Worm (Caenorhabditis elegans) whole organism, L4 larva: ENCODE results near the gene slc-17.1.
A peak's percentile ranks its signal among the peaks of the same experiment; 100 is the strongest.

Experiments
- F37D6.2 ChIP-seq: sonication (generic microtip); optimal IDR thresholded peaks from 2 replicates; lab custom pipeline; 2016; ENCODE audit warnings: mild to moderate bottlenecking, missing genetic modification characterization, missing compliant biosample characterization
- R02D3.7 ChIP-seq: fragments of 150-350 bp; sonication (generic microtip); optimal IDR thresholded peaks from 3 replicates; lab custom pipeline; 2014; ENCODE audit warnings: missing biosample characterization, missing genetic modification characterization
- attf-4 ChIP-seq: sonication (generic microtip); optimal IDR thresholded peaks from 3 replicates; lab custom pipeline; 2017; ENCODE audit warnings: missing biosample characterization, missing genetic modification characterization
- ceh-20 ChIP-seq: fragments of 200-800 bp; sonication (Bioruptor generic); IDR thresholded peaks from 2 replicates; pipeline ENCODE4 v1.3.6; 2022; ENCODE audit warnings: missing genetic modification reagents, missing genetic modification characterization, missing compliant biosample characterization
- ceh-44 ChIP-seq: fragments of 200-800 bp; sonication (Bioruptor generic); IDR thresholded peaks from 2 replicates; pipeline ENCODE4 v1.3.6; 2022; ENCODE audit warnings: missing genetic modification reagents, missing genetic modification characterization, missing compliant biosample characterization
- daf-8 ChIP-seq: fragments of 200-800 bp; sonication (Bioruptor generic); IDR thresholded peaks from 2 replicates; pipeline ENCODE4 v1.3.6; 2022; ENCODE audit warnings: missing genetic modification characterization, missing compliant biosample characterization
- dmd-6 ChIP-seq: fragments of 200-800 bp; sonication (Bioruptor generic); IDR thresholded peaks from 2 replicates; pipeline ENCODE4 v1.3.6; 2022; ENCODE audit warnings: missing genetic modification reagents, missing genetic modification characterization, missing compliant biosample characterization
- dmd-8 ChIP-seq: fragments of 200-800 bp; sonication (Bioruptor generic); IDR thresholded peaks from 2 replicates; pipeline ENCODE4 v1.3.6; 2022; ENCODE audit warnings: missing genetic modification characterization, missing compliant biosample characterization
- dmd-9 ChIP-seq: fragments of 200-800 bp; sonication (Bioruptor generic); IDR thresholded peaks from 2 replicates; pipeline ENCODE4 v1.3.6; 2022; ENCODE audit warnings: missing genetic modification reagents, missing genetic modification characterization, missing compliant biosample characterization
- duxl-1 ChIP-seq: sonication (generic microtip); optimal IDR thresholded peaks from 2 replicates; lab custom pipeline; 2016; ENCODE audit warnings: mild to moderate bottlenecking, missing genetic modification characterization, moderate library complexity, missing compliant biosample characterization; ENCODE audit not compliant: poor library complexity
- fos-1 ChIP-seq: fragments of 150-350 bp; optimal IDR thresholded peaks from 2 replicates; lab custom pipeline; 2014; ENCODE audit warnings: missing biosample characterization, missing genetic modification characterization
- hlh-11 ChIP-seq: fragments of 200-800 bp; sonication (Bioruptor generic); optimal IDR thresholded peaks from 2 replicates; lab custom pipeline; 2018; ENCODE audit warnings: mild to moderate bottlenecking, missing genetic modification characterization, missing compliant biosample characterization
- hlh-30 ChIP-seq: sonication (generic microtip); optimal IDR thresholded peaks from 2 replicates; lab custom pipeline; 2017; ENCODE audit warnings: antibody characterized with exemption, mild to moderate bottlenecking, missing genetic modification characterization, missing compliant biosample characterization; ENCODE audit not compliant: insufficient read depth
- lin-29 ChIP-seq: fragments of 200-800 bp; sonication (Bioruptor generic); IDR thresholded peaks from 2 replicates; pipeline ENCODE4 v1.3.6; 2022; ENCODE audit warnings: missing genetic modification reagents, missing genetic modification characterization, missing compliant biosample characterization
- lin-38 ChIP-seq: fragments of 200-800 bp; sonication (Bioruptor generic); IDR thresholded peaks from 2 replicates; pipeline ENCODE4 v1.3.6; 2022; ENCODE audit warnings: missing genetic modification reagents, missing genetic modification characterization, missing compliant biosample characterization
- lsy-2 ChIP-seq, 2 experiments: fragments of 150-350 bp in 1 of 2; sonication (generic microtip) in 1 of 2; optimal IDR thresholded peaks; 2 replicates each; lab custom pipeline; 2014 to 2017; ENCODE audit warnings: missing biosample characterization in 2 of 2, missing genetic modification characterization in 2 of 2
- madf-9 ChIP-seq: fragments of 200-800 bp; sonication (Bioruptor generic); conservative IDR thresholded peaks from 2 replicates; pipeline ENCODE4 v1.3.6; 2022; ENCODE audit warnings: missing genetic modification reagents, missing genetic modification characterization, missing compliant biosample characterization
- mdl-1 ChIP-seq, 2 experiments: fragments of 150-350 bp in 1 of 2; sonication (generic microtip) in 1 of 2; optimal IDR thresholded peaks; 2 replicates each; lab custom pipeline; 2014 to 2017; ENCODE audit warnings: missing biosample characterization in 2 of 2, missing genetic modification characterization in 2 of 2
- mdt-29 ChIP-seq: fragments of 200-800 bp; sonication (Bioruptor generic); IDR thresholded peaks from 2 replicates; pipeline ENCODE4 v1.3.6; 2022; ENCODE audit warnings: missing genetic modification reagents, missing genetic modification characterization, missing compliant biosample characterization
- mep-1 ChIP-seq: fragments of 150-350 bp; sonication (generic microtip); optimal IDR thresholded peaks from 3 replicates; lab custom pipeline; 2014; ENCODE audit warnings: missing biosample characterization, missing genetic modification characterization
- mes-2 ChIP-seq: sonication (generic microtip); optimal IDR thresholded peaks from 2 replicates; lab custom pipeline; 2016; ENCODE audit warnings: missing genotype, mild to moderate bottlenecking, missing genetic modification characterization, missing compliant biosample characterization; ENCODE audit not compliant: poor library complexity, severe bottlenecking
- mxl-3 ChIP-seq: fragments of 200-800 bp; sonication (Bioruptor generic); optimal IDR thresholded peaks from 2 replicates; lab custom pipeline; 2018; ENCODE audit warnings: mild to moderate bottlenecking, missing genetic modification characterization, missing compliant biosample characterization
- nhr-10 ChIP-seq: fragments of 150-350 bp; optimal IDR thresholded peaks from 2 replicates; lab custom pipeline; 2014; ENCODE audit warnings: missing biosample characterization, missing genetic modification characterization
- nhr-11 ChIP-seq: fragments of 150-350 bp; optimal IDR thresholded peaks from 2 replicates; lab custom pipeline; 2014; ENCODE audit warnings: missing biosample characterization, missing genetic modification characterization
- nhr-111 ChIP-seq: fragments of 200-800 bp; sonication (Bioruptor generic); optimal IDR thresholded peaks from 2 replicates; lab custom pipeline; 2018; ENCODE audit warnings: mild to moderate bottlenecking, missing genetic modification characterization, missing compliant biosample characterization
- nhr-25 ChIP-seq: sonication (generic microtip); optimal IDR thresholded peaks from 2 replicates; lab custom pipeline; 2017; ENCODE audit warnings: missing genetic modification characterization, mild to moderate bottlenecking, missing compliant biosample characterization, antibody characterized with exemption, moderate library complexity, borderline replicate concordance; ENCODE audit not compliant: insufficient read depth
- nhr-28 ChIP-seq: fragments of 150-350 bp; optimal IDR thresholded peaks from 2 replicates; lab custom pipeline; 2014; ENCODE audit warnings: missing biosample characterization, missing genetic modification characterization
- nhr-41 ChIP-seq: fragments of 200-800 bp; sonication (Bioruptor generic); IDR thresholded peaks from 2 replicates; pipeline ENCODE4 v1.3.6; 2022; ENCODE audit warnings: missing genetic modification reagents, missing genetic modification characterization, missing compliant biosample characterization
- nhr-48 ChIP-seq: sonication (generic microtip); optimal IDR thresholded peaks from 2 replicates; lab custom pipeline; 2016; ENCODE audit warnings: mild to moderate bottlenecking, missing genetic modification characterization, missing compliant biosample characterization
- nhr-77 ChIP-seq: fragments of 150-350 bp; optimal IDR thresholded peaks from 2 replicates; lab custom pipeline; 2014; ENCODE audit warnings: missing biosample characterization, missing genetic modification characterization
- set-16 ChIP-seq: fragments of 200-800 bp; sonication (Bioruptor generic); IDR thresholded peaks from 2 replicates; pipeline ENCODE4 v1.3.6; 2022; ENCODE audit warnings: missing genetic modification reagents, missing genetic modification characterization, missing compliant biosample characterization
- snpc-4 ChIP-seq: fragments of 150-350 bp; optimal IDR thresholded peaks from 2 replicates; lab custom pipeline; 2014; ENCODE audit warnings: missing biosample characterization, missing genetic modification characterization
- spr-1 ChIP-seq: sonication (generic microtip); optimal IDR thresholded peaks from 2 replicates; lab custom pipeline; 2016; ENCODE audit warnings: mild to moderate bottlenecking, missing genetic modification characterization, missing compliant biosample characterization
- tag-97 ChIP-seq: fragments of 200-800 bp; sonication (Bioruptor generic); IDR thresholded peaks from 2 replicates; pipeline ENCODE4 v1.3.6; 2022; ENCODE audit warnings: missing genetic modification characterization, missing compliant biosample characterization
- tra-1 ChIP-seq: fragments of 200-800 bp; sonication (Bioruptor generic); IDR thresholded peaks from 2 replicates; pipeline ENCODE4 v1.3.6; 2022; ENCODE audit warnings: missing genetic modification reagents, missing genetic modification characterization, missing compliant biosample characterization
- unc-39 ChIP-seq: sonication (generic microtip); optimal IDR thresholded peaks from 2 replicates; lab custom pipeline; 2017; ENCODE audit warnings: missing biosample characterization, missing genetic modification characterization
- unc-62 ChIP-seq, 3 experiments: fragments of 150-350 bp in 1 of 3; sonication (generic microtip); optimal IDR thresholded peaks in 2 of 3; peaks in 1 of 3; 1 replicate in 1 of 3; 2 replicates in 2 of 3; lab custom pipeline; 2014 to 2017; ENCODE audit warnings: missing biosample characterization in 3 of 3, missing genetic modification characterization in 3 of 3, missing genetic modification reagents in 3 of 3, missing genotype in 1 of 3
- ztf-11 ChIP-seq: fragments of 150-350 bp; optimal IDR thresholded peaks from 2 replicates; lab custom pipeline; 2014; ENCODE audit warnings: missing biosample characterization, missing genetic modification characterization

The slc-17.1 gene

DNA sequence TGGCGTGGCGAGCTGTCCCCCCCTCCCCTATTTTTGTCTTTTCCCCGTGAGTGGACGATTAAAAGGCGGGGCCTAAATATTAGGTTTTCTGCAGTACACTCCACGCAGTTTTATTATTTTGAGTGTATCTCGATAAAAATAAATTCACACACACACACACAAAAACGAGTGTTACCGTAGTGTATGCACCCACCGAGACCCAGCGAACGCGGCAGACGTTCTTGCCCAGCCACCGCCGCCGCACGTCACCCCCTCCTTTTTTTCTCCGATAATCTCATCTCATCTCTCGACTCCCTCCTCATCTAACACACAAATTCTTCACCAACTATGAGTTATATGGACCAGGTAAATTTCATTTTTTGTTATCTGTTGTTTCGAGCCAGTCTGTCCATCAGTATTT lies 30.5 kb downstream of the slc-17.1 start, which contains the start of gene fubl-3 (continued):
- no peak for TF ChIP-seq tra-1

DNA sequence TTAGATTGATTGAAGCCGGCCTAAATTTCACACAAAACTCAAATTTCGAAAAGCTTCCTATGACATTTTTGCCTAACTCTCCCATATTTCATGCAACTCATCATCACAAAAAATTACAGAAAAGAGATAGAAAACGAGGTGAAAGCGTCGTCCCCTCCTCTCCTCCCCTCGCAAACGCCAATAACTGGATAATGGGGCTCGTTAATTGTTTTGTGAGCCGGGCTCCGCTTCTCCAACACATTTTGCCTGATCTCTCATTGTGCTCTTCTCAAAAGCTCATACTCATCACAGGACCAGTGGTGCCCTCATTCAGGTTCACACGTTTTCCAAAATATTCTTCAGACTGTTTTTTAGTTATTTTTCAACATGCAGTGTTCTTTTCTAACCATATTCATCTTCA lies 35.9 kb downstream of the slc-17.1 start, which contains the start of gene pbo-6:
Gene pbo-6, plus strand, starts transcription at position 240 of the 400 bp plus-strand sequence.
- TF ChIP-seq mdl-1 (tag; optimal IDR thresholded peaks at IDR 0.05; lab: Kevin White, UChicago) (no peak), dmd-9 (GFP tag; lab: Robert Waterston, UW) (no peak), set-16 (GFP tag; lab: Robert Waterston, UW) (no peak), nhr-11 (no peak)
- TF ChIP-seq, all 104 proteins: peak for 0

DNA sequence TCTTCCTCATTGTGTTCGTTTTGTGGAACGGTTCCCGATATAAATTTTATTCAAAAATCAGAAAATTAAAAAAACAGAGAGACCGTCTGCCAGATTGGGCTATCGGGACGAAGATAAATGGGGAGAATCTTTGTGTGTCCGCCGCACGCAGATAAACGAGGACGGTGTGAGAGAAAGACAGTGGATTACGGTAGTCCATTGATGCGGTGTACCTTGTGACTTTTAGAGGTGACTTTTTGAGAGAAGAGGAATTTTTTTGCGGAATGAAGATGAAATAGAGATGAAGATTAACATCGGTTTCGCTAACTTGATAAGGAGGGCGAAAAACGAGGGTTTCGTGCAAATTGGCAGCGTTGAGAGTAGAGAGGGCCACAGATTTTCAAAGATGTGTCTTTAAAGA lies 36.9 kb downstream of the slc-17.1 start:
- TF ChIP-seq ztf-11 (tag; lab: Kevin White, UChicago) (no peak), nhr-10 (tag; lab: Kevin White, UChicago) (no peak), mep-1 (tag; lab: Kevin White, UChicago) (peak; percentile 43), nhr-111 (GFP tag; lab: Kevin White, UChicago) (no peak), unc-39 (tag; lab: Kevin White, UChicago) (no peak), mdl-1 (tag; optimal IDR thresholded peaks at IDR 0.05; lab: Kevin White, UChicago) (peak in 1 of 2 experiments; percentile 11), hlh-11 (peak; percentile 61), unc-62 (GFP tag; optimal IDR thresholded peaks at IDR 0.05 in 1 of 2; lab: Kevin White, UChicago) (peak in 1 of 2 experiments; percentile 98), unc-62 (tag; optimal IDR thresholded peaks at IDR 0.05; lab: Kevin White, UChicago) (no peak), hlh-30 (tag; lab: Kevin White, UChicago) (peak; percentile 62), nhr-28 (tag; lab: Kevin White, UChicago) (peak; percentile 70), lsy-2 (tag; optimal IDR thresholded peaks at IDR 0.05; lab: Kevin White, UChicago) (peak in 1 of 2 experiments; percentile 79), mxl-3 (GFP tag; lab: Kevin White, UChicago) (no peak)

DNA sequence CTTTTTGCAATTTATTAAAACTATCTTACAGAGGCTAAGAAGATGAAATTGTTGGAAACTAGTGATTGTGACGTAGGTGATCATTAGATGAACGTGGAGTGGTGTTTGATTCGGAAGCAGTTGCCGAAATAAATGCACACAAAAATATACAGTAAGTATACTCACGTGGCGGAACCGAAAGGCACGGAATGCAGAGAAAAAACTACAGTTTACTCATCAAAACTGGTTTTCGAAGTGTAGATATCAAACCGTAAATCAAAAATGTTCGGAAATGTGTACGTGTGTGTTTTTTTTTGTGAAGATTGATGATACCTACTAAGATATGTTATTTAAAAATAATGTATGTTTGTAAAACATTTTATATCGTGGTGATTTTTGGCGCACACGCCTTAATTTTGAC lies 38.0 kb downstream of the slc-17.1 start:
- peak; percentile 17 for TF ChIP-seq nhr-28 (tag; lab: Kevin White, UChicago)
- no peak for TF ChIP-seq dmd-8 (GFP tag; lab: Robert Waterston, UW)
- TF ChIP-seq nhr-25 (tag; lab: Kevin White, UChicago): peak; percentile 11
- peak; percentile 45; the same call in 1 of the 2 replicates for TF ChIP-seq ceh-20

DNA sequence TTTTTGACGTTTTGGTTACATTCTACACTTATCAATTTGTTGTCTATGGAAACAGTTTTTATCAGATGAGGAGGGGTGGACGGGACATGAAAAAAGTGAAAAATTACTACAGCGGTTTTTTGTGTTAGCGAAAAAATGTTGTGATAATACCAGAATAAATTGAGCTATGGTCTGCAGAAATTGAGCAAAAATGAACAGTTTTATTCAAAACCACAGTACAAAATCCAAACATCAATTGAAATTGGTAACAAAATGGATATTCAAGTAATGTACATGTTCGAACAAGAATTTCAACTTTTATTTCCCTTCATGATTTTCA lies 40.1 kb downstream of the slc-17.1 start:
- TF ChIP-seq nhr-77 (tag; lab: Kevin White, UChicago) (no peak), lin-29 (GFP tag; lab: Robert Waterston, UW) (no peak), nhr-28 (tag; lab: Kevin White, UChicago) (no peak), snpc-4 (tag; lab: Kevin White, UChicago) (no peak), lin-38 (GFP tag; lab: Robert Waterston, UW) (no peak), unc-62 (GFP tag; optimal IDR thresholded peaks at IDR 0.05 in 1 of 2; lab: Kevin White, UChicago) (peak in 1 of 2 experiments; percentile 98), unc-62 (tag; optimal IDR thresholded peaks at IDR 0.05; lab: Kevin White, UChicago) (no peak), mep-1 (tag; lab: Kevin White, UChicago) (no peak), duxl-1 (tag; lab: Kevin White, UChicago) (no peak), ceh-44 (no peak)

DNA sequence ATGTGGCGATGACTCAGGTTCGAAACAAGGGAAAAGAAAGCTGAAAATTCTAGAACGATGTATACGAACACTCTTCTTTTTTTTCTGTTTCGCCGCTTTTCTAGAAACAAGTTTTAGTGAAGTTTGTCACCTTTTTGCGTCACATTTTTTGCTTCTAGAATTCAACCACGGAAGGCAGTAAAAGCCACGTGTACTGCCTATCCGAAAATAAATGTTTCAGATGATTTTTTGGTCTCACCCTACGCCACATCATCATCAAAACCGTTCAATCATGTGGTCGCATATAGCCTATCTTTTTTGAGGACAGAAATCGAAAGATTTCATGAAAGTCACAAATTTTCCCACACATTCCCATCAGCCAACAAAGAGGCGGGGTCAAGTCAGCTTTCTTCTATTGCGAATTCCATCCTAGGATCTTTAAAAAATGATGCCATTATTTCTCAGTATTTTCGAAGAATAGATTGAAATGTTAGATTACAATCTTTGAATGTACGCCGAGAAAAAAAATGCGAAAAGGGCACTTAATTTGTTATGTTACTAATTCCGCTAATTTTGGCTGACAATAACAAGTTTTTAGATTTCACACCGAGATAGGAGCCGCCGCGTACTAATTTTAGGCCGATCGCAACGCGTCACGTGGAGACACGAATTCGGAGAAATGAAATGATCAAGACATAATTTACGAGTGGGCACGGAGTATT lies 40.7 kb downstream of the slc-17.1 start:
- TF ChIP-seq dmd-6 (GFP tag; lab: Robert Waterston, UW): peak; percentile 38; the same call in 1 of the 2 replicates
- no peak for TF ChIP-seq nhr-41
- peak; percentile 41 for TF ChIP-seq nhr-28 (tag; lab: Kevin White, UChicago)
- TF ChIP-seq tra-1: 0 out of 2 replicates have a peak, but pooled peaks have one; percentile 12
- TF ChIP-seq R02D3.7 (tag; lab: Kevin White, UChicago): no peak
- no peak for TF ChIP-seq fos-1 (tag; lab: Kevin White, UChicago)
- no peak for TF ChIP-seq lin-38 (GFP tag; lab: Robert Waterston, UW)
- TF ChIP-seq mdl-1 (tag; optimal IDR thresholded peaks at IDR 0.05; lab: Kevin White, UChicago): no peak
- no peak for TF ChIP-seq tag-97
- no peak for TF ChIP-seq mes-2 (tag; lab: Kevin White, UChicago)
- peak; percentile 41 for TF ChIP-seq hlh-11
- TF ChIP-seq F37D6.2: no peak
- TF ChIP-seq attf-4: no peak
- peak; percentile 81 for TF ChIP-seq mdt-29 (GFP tag; lab: Robert Waterston, UW)
- TF ChIP-seq mxl-3 (GFP tag; lab: Kevin White, UChicago): peak; percentile 52
- TF ChIP-seq daf-8 (GFP tag; lab: Robert Waterston, UW): no peak
- peak; percentile 56 for TF ChIP-seq nhr-48 (tag; lab: Kevin White, UChicago)
- no peak for TF ChIP-seq madf-9
- TF ChIP-seq spr-1 (tag; lab: Kevin White, UChicago): no peak
- TF ChIP-seq hlh-30 (tag; lab: Kevin White, UChicago): peak; percentile 77
